Worm (Caenorhabditis elegans) whole organism, young adult: ENCODE results near the gene F10C2.7.

Experiments
- B0035.1 ChIP-seq: sonication (generic microtip); optimal IDR thresholded peaks from 2 replicates; lab custom pipeline; 2016; ENCODE audit warnings: missing genetic modification characterization, mild to moderate bottlenecking, missing compliant biosample characterization, missing genotype, missing genetic modification reagents
- F39B2.1 ChIP-seq: fragments of 200-800 bp; sonication (Bioruptor generic); IDR thresholded peaks from 2 replicates; pipeline ENCODE4 v1.3.6; 2022; ENCODE audit warnings: missing genetic modification reagents, missing genetic modification characterization, missing compliant biosample characterization
- F52B5.7 ChIP-seq: sonication (generic microtip); optimal IDR thresholded peaks from 2 replicates; lab custom pipeline; 2016; ENCODE audit warnings: mild to moderate bottlenecking, missing genetic modification characterization, missing compliant biosample characterization
- Y53F4B.3 ChIP-seq: fragments of 200-800 bp; sonication (Bioruptor generic); IDR thresholded peaks from 2 replicates; pipeline ENCODE4 v1.3.6; 2022; ENCODE audit warnings: missing genetic modification reagents, missing genetic modification characterization, missing compliant biosample characterization
- ceh-40 ChIP-seq: fragments of 200-800 bp; sonication (Bioruptor generic); IDR thresholded peaks from 2 replicates; pipeline ENCODE4 v1.3.6; 2022; ENCODE audit warnings: missing genetic modification characterization, missing compliant biosample characterization
- egl-44 ChIP-seq: fragments of 200-800 bp; sonication (Bioruptor generic); IDR thresholded peaks from 2 replicates; pipeline ENCODE4 v1.3.6; 2022; ENCODE audit warnings: missing genetic modification reagents, missing genetic modification characterization, missing compliant biosample characterization
- hlh-26 ChIP-seq: fragments of 200-800 bp; sonication (Bioruptor generic); conservative IDR thresholded peaks from 2 replicates; pipeline ENCODE4 v1.3.6; 2022; ENCODE audit warnings: missing genetic modification reagents, missing genetic modification characterization, missing compliant biosample characterization
- lag-1 ChIP-seq: fragments of 200-800 bp; sonication (Bioruptor generic); IDR thresholded peaks from 2 replicates; pipeline ENCODE4 v1.3.6; 2022; ENCODE audit warnings: missing genetic modification reagents, missing genetic modification characterization, missing compliant biosample characterization
- madf-3 ChIP-seq: fragments of 200-800 bp; sonication (Bioruptor generic); IDR thresholded peaks from 2 replicates; pipeline ENCODE4 v1.3.6; 2022; ENCODE audit warnings: missing genetic modification reagents, missing genetic modification characterization, missing compliant biosample characterization
- madf-6 ChIP-seq: fragments of 200-800 bp; sonication (Bioruptor generic); IDR thresholded peaks from 2 replicates; pipeline ENCODE4 v1.3.6; 2022; ENCODE audit warnings: missing genetic modification reagents, missing genetic modification characterization, missing compliant biosample characterization
- tbp1 ChIP-seq: fragments of 200-800 bp; sonication (Bioruptor generic); optimal IDR thresholded peaks from 2 replicates; lab custom pipeline; 2018; ENCODE audit warnings: mild to moderate bottlenecking, missing genetic modification characterization, missing compliant biosample characterization
- ztf-3 ChIP-seq: fragments of 200-800 bp; sonication (Bioruptor generic); optimal IDR thresholded peaks from 2 replicates; lab custom pipeline; 2018; ENCODE audit warnings: mild to moderate bottlenecking, missing genetic modification characterization, missing compliant biosample characterization
- ztf-6 ChIP-seq: fragments of 200-800 bp; sonication (Bioruptor generic); IDR thresholded peaks from 2 replicates; pipeline ENCODE4 v1.3.6; 2022; ENCODE audit warnings: missing genetic modification reagents, missing genetic modification characterization, missing compliant biosample characterization

Gene F10C2.7

ce11 chrV:12103920-12104319, 50.2 kb downstream of the F10C2.7 start, which contains the start of gene nhr-153:
Gene nhr-153 (plus strand): TSS chrV:12104220.
- TF ChIP-seq ceh-40, result no peak
- TF ChIP-seq ztf-6 (GFP tag; lab: Robert Waterston, UW), result no peak
- TF ChIP-seq hlh-26 (GFP tag; lab: Robert Waterston, UW), result no peak
- TF ChIP-seq Y53F4B.3 (GFP tag; lab: Robert Waterston, UW), result no peak
- TF ChIP-seq lag-1 (GFP tag; lab: Robert Waterston, UW), result no peak
- no peak for TF ChIP-seq madf-3
- TF ChIP-seq madf-6 (GFP tag; lab: Robert Waterston, UW), result no peak
- no peak for TF ChIP-seq F39B2.1 (GFP tag; lab: Robert Waterston, UW)
- no peak for TF ChIP-seq B0035.1 (tag; lab: Kevin White, UChicago)
- no peak for TF ChIP-seq F52B5.7 (tag; lab: Kevin White, UChicago)
- TF ChIP-seq ztf-3, result no peak
- TF ChIP-seq tbp1 (GFP tag; lab: Kevin White, UChicago), result no peak
- no peak for TF ChIP-seq egl-44 (GFP tag; lab: Robert Waterston, UW)
